Worm (Caenorhabditis elegans): Measurements from ENCODE around the gene nhr-281.
A peak's percentile ranks its signal among the peaks of the same experiment; 100 is the strongest.

Gene nhr-281

DNA sequence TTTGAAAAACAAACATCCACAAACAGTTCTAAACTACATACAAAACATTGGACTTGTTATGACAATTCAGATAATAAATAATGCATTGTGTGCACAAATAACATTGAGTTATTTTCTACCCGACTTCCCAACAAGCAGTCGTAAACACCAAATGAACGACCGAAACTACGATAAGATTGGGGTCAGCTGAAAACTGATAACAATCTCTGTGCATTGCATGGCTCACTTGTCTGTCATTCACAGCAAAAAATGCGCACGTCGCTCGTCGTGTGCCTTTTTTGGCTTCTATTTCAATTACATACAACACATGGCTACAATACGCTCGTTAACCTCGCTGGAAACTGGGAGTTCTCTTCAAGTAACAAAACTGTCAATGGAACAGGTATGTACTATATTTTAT, 42.3 kb downstream of the nhr-281 start, which contains the start of gene C33G3.4 (continued):
- TF ChIP-seq attf-5 (GFP tag; optimal IDR thresholded peaks at IDR 0.05) (peak; percentile 3), rec-8 (tag; optimal IDR thresholded peaks at IDR 0.05) (no peak), F37B4.10 (GFP tag; IDR thresholded peaks at IDR 0.05) (no peak), ceh-58 (GFP tag; IDR thresholded peaks at IDR 0.05) (no peak), mxl-1 (tag; optimal IDR thresholded peaks at IDR 0.05) (no peak)

DNA sequence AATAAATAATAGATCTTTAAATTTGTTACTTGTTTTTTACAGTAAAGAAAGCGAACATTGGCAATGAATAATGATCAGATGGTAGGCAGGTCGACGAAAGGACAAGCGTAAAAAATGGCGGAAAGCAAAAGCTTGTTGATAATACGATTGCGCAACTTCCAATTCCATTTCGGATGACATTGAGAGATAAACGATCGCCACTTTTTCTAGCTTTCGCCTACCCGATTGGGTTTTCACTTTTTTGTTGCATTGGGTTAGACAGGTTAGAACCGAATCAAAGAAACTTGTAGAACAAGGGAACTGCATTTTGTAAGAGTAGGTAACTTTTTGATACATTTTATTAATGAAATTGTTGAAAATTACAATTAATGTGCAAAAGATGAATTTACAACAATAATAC, 43.7 kb downstream of the nhr-281 start:
- TF ChIP-seq ztf-26 (tag; optimal IDR thresholded peaks at IDR 0.05) (no peak), somi-1 (GFP tag; optimal IDR thresholded peaks at IDR 0.05) (no peak), Y56A3A.18 (GFP tag; IDR thresholded peaks at IDR 0.05) (no peak), egrh-3 (GFP tag; IDR thresholded peaks at IDR 0.05) (no peak), pha-4 (tag; optimal IDR thresholded peaks at IDR 0.05) (no peak), rec-8 (tag; optimal IDR thresholded peaks at IDR 0.05) (no peak)

DNA sequence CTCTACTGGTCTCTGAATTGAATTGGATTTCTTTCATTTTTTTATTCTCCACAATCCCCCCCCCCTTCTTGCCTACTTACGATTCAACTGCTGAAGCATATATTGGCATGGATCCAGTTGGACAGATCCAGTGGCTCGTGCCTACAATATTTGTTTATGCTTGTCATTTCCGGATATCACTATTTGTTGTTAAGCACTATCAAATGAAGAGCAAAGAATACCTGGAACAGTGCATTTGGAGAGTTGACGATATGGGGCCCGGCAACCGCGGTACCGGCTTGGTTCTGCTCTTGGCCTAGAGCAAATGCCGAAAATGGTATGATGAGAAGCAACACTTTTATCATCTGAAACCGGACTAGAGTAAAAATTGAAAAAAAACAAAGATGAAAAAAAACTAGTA, 45.6 kb downstream of the nhr-281 start, which contains the start of gene lgc-21:
Gene lgc-21 (minus strand): TSS at position 344 of the 400 bp plus-strand sequence.
- TF ChIP-seq unc-130 (GFP tag; optimal IDR thresholded peaks at IDR 0.05): no peak
- 0 out of 2 replicates have a peak, but pooled peaks have one; percentile 13 for TF ChIP-seq lin-26 (GFP tag; IDR thresholded peaks at IDR 0.05)
- no peak for TF ChIP-seq F23B12.7 (tag; optimal IDR thresholded peaks at IDR 0.05; ENCODE audit: insufficient read depth)

DNA sequence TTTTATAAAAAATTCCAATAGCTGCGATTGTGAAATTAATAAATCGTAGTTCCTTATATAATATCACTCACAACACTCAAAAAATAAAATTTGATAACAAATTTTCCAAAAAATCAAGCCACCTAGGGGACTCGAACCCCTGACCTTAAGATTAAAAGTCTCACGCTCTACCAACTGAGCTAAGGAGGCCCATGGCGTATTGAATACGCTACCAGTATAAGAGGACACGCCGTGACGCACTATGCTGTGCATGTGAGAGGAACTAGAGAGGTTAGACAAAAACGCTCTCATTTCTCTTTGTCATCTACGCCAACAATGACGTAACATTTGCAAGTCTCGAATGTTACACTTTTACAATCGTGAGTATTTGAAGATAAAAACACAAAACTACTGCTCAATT, 49.4 kb downstream of the nhr-281 start:
- TF ChIP-seq lsl-1 (GFP tag; optimal IDR thresholded peaks at IDR 0.05): peak; percentile 41
- peak; percentile 38 for TF ChIP-seq F57A8.1 (GFP tag; optimal IDR thresholded peaks at IDR 0.05)
- TF ChIP-seq athp-1 (tag; optimal IDR thresholded peaks at IDR 0.05): peak; percentile 92
- peak; percentile 95 for TF ChIP-seq F52B5.7 (tag; optimal IDR thresholded peaks at IDR 0.05)
- TF ChIP-seq mel-28 (tag; optimal IDR thresholded peaks at IDR 0.05; ENCODE audit: borderline replicate concordance): peak; percentile 77
- TF ChIP-seq Y79H2A.3 (GFP tag; conservative IDR thresholded peaks at IDR 0.05): peak; percentile 89
- TF ChIP-seq F23B12.7 (tag; optimal IDR thresholded peaks at IDR 0.05; ENCODE audit: insufficient read depth): peak; percentile 87
- no peak for TF ChIP-seq lsy-27 (tag; optimal IDR thresholded peaks at IDR 0.05; ENCODE audit: borderline replicate concordance, insufficient read depth)
- peak; percentile 84 for TF ChIP-seq snpc-4 (GFP tag; optimal IDR thresholded peaks at IDR 0.05)
- TF ChIP-seq snpc-4 (tag; optimal IDR thresholded peaks at IDR 0.05): peak; percentile 66 to 88 (median 84)
- TF ChIP-seq rcor-1 (GFP tag; IDR thresholded peaks at IDR 0.05): peak; percentile 93
- TF ChIP-seq sea-2 (GFP tag; IDR thresholded peaks at IDR 0.05): 0 out of 2 replicates have a peak, but pooled peaks have one; percentile 57
- TF ChIP-seq ccch-3 (GFP tag; optimal IDR thresholded peaks at IDR 0.05): peak; percentile 65
- peak; percentile 77 for TF ChIP-seq fkh-3 (tag; optimal IDR thresholded peaks at IDR 0.05)
- TF ChIP-seq chd-7 (tag; optimal IDR thresholded peaks at IDR 0.05): peak; percentile 88
- TF ChIP-seq ceh-27 (GFP tag; optimal IDR thresholded peaks at IDR 0.05): peak; percentile 84
- TF ChIP-seq attf-3 (GFP tag; conservative IDR thresholded peaks at IDR 0.05): peak; percentile 56; the same call in 1 of the 2 replicates
- TF ChIP-seq ekl-4 (GFP tag; IDR thresholded peaks at IDR 0.05): peak; percentile 87
- TF ChIP-seq dpff-1 (tag; optimal IDR thresholded peaks at IDR 0.05): no peak
- no peak for TF ChIP-seq F55B11.4 (tag; optimal IDR thresholded peaks at IDR 0.05; ENCODE audit: borderline replicate concordance, insufficient read depth)
- TF ChIP-seq Y56A3A.18 (GFP tag; IDR thresholded peaks at IDR 0.05): peak; percentile 81; the same call in 1 of the 2 replicates
- TF ChIP-seq let-607 (tag; optimal IDR thresholded peaks at IDR 0.05): peak; percentile 70 to 83
- TF ChIP-seq F39B2.1 (GFP tag; IDR thresholded peaks at IDR 0.05): peak; percentile 62; the same call in 1 of the 2 replicates
- peak; percentile 61 for TF ChIP-seq repo-1 (tag; optimal IDR thresholded peaks at IDR 0.05)
- TF ChIP-seq C17E4.6 (GFP tag; IDR thresholded peaks at IDR 0.05): no peak; the same call in 1 of the 2 replicates
- TF ChIP-seq xnd-1 (tag; optimal IDR thresholded peaks at IDR 0.05): no peak
- peak; percentile 98 for TF ChIP-seq tbp1 (GFP tag; optimal IDR thresholded peaks at IDR 0.05)
- peak; percentile 72 to 89 for TF ChIP-seq rec-8 (tag; optimal IDR thresholded peaks at IDR 0.05)
- peak; percentile 76 for TF ChIP-seq hlh-12 (tag; optimal IDR thresholded peaks at IDR 0.05)
- TF ChIP-seq gei-17 (GFP tag; optimal IDR thresholded peaks at IDR 0.05): peak; percentile 75
- peak; percentile 75 for TF ChIP-seq F10E7.11 (tag; optimal IDR thresholded peaks at IDR 0.05)
- peak; percentile 72 for TF ChIP-seq lir-1 (GFP tag; conservative IDR thresholded peaks at IDR 0.05)

Measured in whole organism, young adult.